Fruit fly (Drosophila melanogaster) whole organism, embryonic: ENCODE data around the gene Pvr.

Experiments
- B-H1 ChIP-seq: fragments of 200-800 bp; sonication (Bioruptor generic); IDR thresholded peaks from 3 replicates; pipeline ENCODE4 v1.3.6; 2022; ENCODE audit warnings: missing biosample characterization, missing genetic modification characterization
- B-H2 ChIP-seq: fragments of 200-800 bp; sonication (Bioruptor generic); optimal IDR thresholded peaks from 2 replicates; lab custom pipeline; 2018; ENCODE audit warnings: missing biosample characterization, mild to moderate bottlenecking, missing genetic modification characterization
- Bteb2 ChIP-seq: fragments of 200-800 bp; sonication (Bioruptor generic); optimal IDR thresholded peaks from 2 replicates; lab custom pipeline; 2016; ENCODE audit warnings: missing biosample characterization, missing genetic modification characterization
- CG11456 ChIP-seq: fragments of 200-800 bp; sonication (Bioruptor generic); IDR thresholded peaks from 3 replicates; pipeline ENCODE4 v1.3.6; 2022; ENCODE audit warnings: missing biosample characterization, missing genetic modification characterization
- CG13296 ChIP-seq: fragments of 200-800 bp; sonication (Bioruptor generic); optimal IDR thresholded peaks from 3 replicates; lab custom pipeline; 2018; ENCODE audit warnings: missing biosample characterization, mild to moderate bottlenecking, missing genetic modification characterization
- CG13894 ChIP-seq: fragments of 200-800 bp; sonication (Bioruptor generic); optimal IDR thresholded peaks from 3 replicates; lab custom pipeline; 2018; ENCODE audit warnings: missing biosample characterization, mild to moderate bottlenecking, missing genetic modification characterization, moderate library complexity
- CG17359 ChIP-seq: fragments of 200-800 bp; sonication (Bioruptor generic); optimal IDR thresholded peaks from 3 replicates; lab custom pipeline; 2018; ENCODE audit warnings: missing biosample characterization, mild to moderate bottlenecking, missing genetic modification characterization, moderate library complexity
- CG18476 ChIP-seq: fragments of 200-800 bp; sonication (Bioruptor generic); optimal IDR thresholded peaks from 2 replicates; lab custom pipeline; 2016; ENCODE audit warnings: missing biosample characterization, mild to moderate bottlenecking, missing genetic modification characterization
- CG2678 ChIP-seq: fragments of 200-800 bp; sonication (Bioruptor generic); optimal IDR thresholded peaks from 3 replicates; lab custom pipeline; 2019; ENCODE audit warnings: missing biosample characterization, mild to moderate bottlenecking, missing genetic modification characterization, moderate library complexity
- CG33213 ChIP-seq: fragments of 200-800 bp; sonication (Bioruptor generic); optimal IDR thresholded peaks from 3 replicates; lab custom pipeline; 2016; ENCODE audit warnings: missing biosample characterization, missing genetic modification characterization
- CG33557 ChIP-seq: fragments of 200-800 bp; sonication (Bioruptor generic); optimal IDR thresholded peaks from 2 replicates; lab custom pipeline; 2019; ENCODE audit warnings: missing biosample characterization, mild to moderate bottlenecking, missing genetic modification characterization, moderate library complexity
- CG3726 ChIP-seq: fragments of 200-800 bp; sonication (Bioruptor generic); IDR thresholded peaks from 3 replicates; pipeline ENCODE4, ENCODE4 v1.3.6; 2022; ENCODE audit warnings: missing biosample characterization, missing genetic modification characterization
- CG3995 ChIP-seq: fragments of 200-800 bp; sonication (Bioruptor generic); optimal IDR thresholded peaks from 3 replicates; lab custom pipeline; 2016; ENCODE audit warnings: missing biosample characterization, missing genetic modification characterization
- CG42726 ChIP-seq: fragments of 200-800 bp; sonication (Bioruptor generic); IDR thresholded peaks from 2 replicates; pipeline ENCODE4 v1.3.6; 2022; ENCODE audit warnings: missing biosample characterization, missing genetic modification characterization; ENCODE audit not compliant: partially characterized antibody
- CG6175 ChIP-seq: fragments of 200-800 bp; sonication (Bioruptor generic); IDR thresholded peaks from 3 replicates; pipeline ENCODE4 v1.3.6; 2022; ENCODE audit warnings: missing biosample characterization, missing genetic modification characterization
- D19B ChIP-seq: fragments of 200-800 bp; sonication (Bioruptor generic); optimal IDR thresholded peaks from 2 replicates; lab custom pipeline; 2017; ENCODE audit warnings: missing biosample characterization, mild to moderate bottlenecking, missing genetic modification characterization
- Dfd ChIP-seq, 2 experiments: fragments of >200 bp; optimal IDR thresholded peaks; 2 replicates each; lab custom pipeline; 2017; ENCODE audit warnings: missing biosample characterization in 2 of 2, missing genetic modification characterization in 2 of 2
- E2f2 ChIP-seq: fragments of 200-800 bp; sonication (Bioruptor generic); IDR thresholded peaks from 2 replicates; pipeline ENCODE4 v1.3.6; 2022; ENCODE audit warnings: missing biosample characterization, missing genetic modification characterization
- Eip74EF ChIP-seq, 2 experiments: fragments of 200-800 bp in 1 of 2; fragments of >200 bp in 1 of 2; sonication (Bioruptor generic) in 1 of 2; optimal IDR thresholded peaks; 2 replicates each; lab custom pipeline; 2017 to 2019; ENCODE audit warnings: missing biosample characterization in 2 of 2, missing genetic modification characterization in 2 of 2, mild to moderate bottlenecking in 1 of 2, moderate library complexity in 1 of 2
- Ets97D ChIP-seq: fragments of 200-800 bp; sonication (Bioruptor generic); optimal IDR thresholded peaks from 3 replicates; lab custom pipeline; 2016; ENCODE audit warnings: missing biosample characterization, missing genetic modification characterization
- Fer3 ChIP-seq: fragments of 200-800 bp; sonication (Bioruptor generic); optimal IDR thresholded peaks from 2 replicates; lab custom pipeline; 2018; ENCODE audit warnings: missing biosample characterization, mild to moderate bottlenecking, missing genetic modification characterization, moderate library complexity
- Hand ChIP-seq: fragments of 200-800 bp; sonication (Bioruptor generic); optimal IDR thresholded peaks from 2 replicates; lab custom pipeline; 2017; ENCODE audit warnings: mild to moderate bottlenecking, missing biosample characterization, missing genetic modification reagents, missing genetic modification characterization
- Hr51 ChIP-seq, 2 experiments: fragments of 200-800 bp; sonication (Bioruptor generic); optimal IDR thresholded peaks; 2 replicates in 1 of 2; 3 replicates in 1 of 2; lab custom pipeline; 2016 to 2018; ENCODE audit warnings: missing biosample characterization in 2 of 2, missing genetic modification characterization in 2 of 2, mild to moderate bottlenecking in 1 of 2, moderate library complexity in 1 of 2
- MTF-1 ChIP-seq: fragments of 200-800 bp; sonication (Bioruptor generic); optimal IDR thresholded peaks from 2 replicates; lab custom pipeline; 2018; ENCODE audit warnings: missing biosample characterization, mild to moderate bottlenecking, missing genetic modification characterization, borderline replicate concordance
- Med ChIP-seq: fragments of 200-800 bp; sonication (Bioruptor generic); peaks from one replicate; lab custom pipeline; 2016; ENCODE audit warnings: missing biosample characterization, missing genetic modification characterization, mild to moderate bottlenecking, inconsistent platforms, moderate library complexity
- NC2α ChIP-seq: fragments of 200-800 bp; sonication (Bioruptor generic); optimal IDR thresholded peaks from 2 replicates; lab custom pipeline; 2016; ENCODE audit warnings: missing biosample characterization, missing genetic modification characterization
- Optix ChIP-seq: fragments of 200-800 bp; sonication (Bioruptor generic); IDR thresholded peaks from 3 replicates; pipeline ENCODE4 v1.3.6; 2022; ENCODE audit warnings: missing biosample characterization, missing genetic modification characterization
- Usf ChIP-seq: fragments of 200-800 bp; sonication (Bioruptor generic); optimal IDR thresholded peaks from 2 replicates; lab custom pipeline; 2017; ENCODE audit warnings: missing genotype, missing biosample characterization, missing genetic modification characterization
- bsh ChIP-seq, 2 experiments: fragments of 200-800 bp; sonication (Bioruptor generic); optimal IDR thresholded peaks; 2 replicates each; lab custom pipeline; 2017 to 2018; ENCODE audit warnings: mild to moderate bottlenecking in 2 of 2, missing biosample characterization in 2 of 2, missing genetic modification characterization in 2 of 2, moderate library complexity in 1 of 2
- crc ChIP-seq: fragments of 200-800 bp; sonication (Bioruptor generic); optimal IDR thresholded peaks from 2 replicates; lab custom pipeline; 2016; ENCODE audit warnings: missing biosample characterization, missing genetic modification characterization
- da ChIP-seq: fragments of 200-800 bp; sonication (Bioruptor generic); optimal IDR thresholded peaks from 2 replicates; lab custom pipeline; 2016; ENCODE audit warnings: missing biosample characterization, missing genetic modification characterization
- dpn ChIP-seq, 2 experiments: fragments of 200-800 bp; sonication (Bioruptor generic); optimal IDR thresholded peaks; 3 replicates each; lab custom pipeline; 2016; ENCODE audit warnings: missing biosample characterization in 2 of 2, missing genetic modification characterization in 2 of 2
- exex ChIP-seq: fragments of 200-800 bp; sonication (Bioruptor generic); optimal IDR thresholded peaks from 4 replicates; lab custom pipeline; 2018; ENCODE audit warnings: missing biosample characterization, mild to moderate bottlenecking, missing genetic modification characterization, moderate library complexity
- fd3F ChIP-seq: fragments of 200-800 bp; sonication (Bioruptor generic); optimal IDR thresholded peaks from 2 replicates; lab custom pipeline; 2018; ENCODE audit warnings: missing biosample characterization, mild to moderate bottlenecking, missing genetic modification characterization, moderate library complexity
- jigr1 ChIP-seq: fragments of 200-800 bp; sonication (Bioruptor generic); IDR thresholded peaks from 3 replicates; pipeline ENCODE4 v1.3.6; 2022; ENCODE audit warnings: missing biosample characterization, missing genetic modification characterization
- lbe ChIP-seq: fragments of 200-800 bp; sonication (Bioruptor generic); optimal IDR thresholded peaks from 2 replicates; lab custom pipeline; 2016; ENCODE audit warnings: missing biosample characterization, mild to moderate bottlenecking, missing genetic modification characterization
- lov ChIP-seq, 2 experiments: fragments of 200-800 bp in 1 of 2; fragments of >200 bp in 1 of 2; sonication (Bioruptor generic) in 1 of 2; IDR thresholded peaks in 1 of 2; optimal IDR thresholded peaks in 1 of 2; 2 replicates in 1 of 2; 3 replicates in 1 of 2; pipeline versions ENCODE4 v1.3.6 to Lab custom; 2017 to 2022; ENCODE audit warnings: missing biosample characterization in 1 of 2, missing genetic modification characterization in 1 of 2
- nom ChIP-seq: fragments of 200-800 bp; sonication (Bioruptor generic); optimal IDR thresholded peaks from 2 replicates; lab custom pipeline; 2017; ENCODE audit warnings: missing biosample characterization, missing genetic modification characterization, mild to moderate bottlenecking, moderate library complexity, missing genetic modification reagents
- oc ChIP-seq: fragments of 200-800 bp; sonication (Bioruptor generic); optimal IDR thresholded peaks from 2 replicates; lab custom pipeline; 2018; ENCODE audit warnings: missing biosample characterization, mild to moderate bottlenecking, missing genetic modification characterization, moderate library complexity
- prd ChIP-seq, 3 experiments: fragments of >200 bp in 2 of 3; fragments of 200-800 bp in 1 of 3; sonication (Bioruptor generic) in 1 of 3; optimal IDR thresholded peaks in 2 of 3; IDR thresholded peaks in 1 of 3; 2 replicates in 2 of 3; 3 replicates in 1 of 3; pipeline versions ENCODE4 v1.3.6 to Lab custom; 2017 to 2022; ENCODE audit warnings: missing biosample characterization in 1 of 3, missing genetic modification characterization in 1 of 3
- run ChIP-seq: fragments of 200-800 bp; sonication (Bioruptor generic); optimal IDR thresholded peaks from 3 replicates; lab custom pipeline; 2018; ENCODE audit warnings: missing biosample characterization, mild to moderate bottlenecking, missing genetic modification characterization
- sim ChIP-seq: fragments of 200-800 bp; sonication (Bioruptor generic); IDR thresholded peaks from 2 replicates; pipeline ENCODE4 v1.3.6; 2022; ENCODE audit warnings: missing biosample characterization, missing genetic modification characterization
- slbo ChIP-seq: fragments of 200-800 bp; sonication (Bioruptor generic); IDR thresholded peaks from 2 replicates; pipeline ENCODE4 v1.3.6; 2022; ENCODE audit warnings: missing biosample characterization, missing genetic modification characterization
- sr ChIP-seq: fragments of 200-800 bp; sonication (Bioruptor generic); IDR thresholded peaks from 3 replicates; pipeline ENCODE4 v1.3.6; 2022; ENCODE audit warnings: missing biosample characterization, missing genetic modification characterization
- vfl ChIP-seq: fragments of 200-800 bp; sonication (Bioruptor generic); optimal IDR thresholded peaks from 2 replicates; lab custom pipeline; 2016; ENCODE audit warnings: missing biosample characterization, missing genetic modification characterization
- vvl ChIP-seq: fragments of 200-800 bp; sonication (Bioruptor generic); IDR thresholded peaks from 2 replicates; pipeline ENCODE4 v1.3.6; 2022; ENCODE audit warnings: missing biosample characterization, missing genetic modification characterization
- zfh1 ChIP-seq: fragments of 200-800 bp; sonication (Bioruptor generic); IDR thresholded peaks from 3 replicates; pipeline ENCODE4 v1.3.6; 2022; ENCODE audit warnings: missing biosample characterization, missing genetic modification characterization

Pvr gene

DNA sequence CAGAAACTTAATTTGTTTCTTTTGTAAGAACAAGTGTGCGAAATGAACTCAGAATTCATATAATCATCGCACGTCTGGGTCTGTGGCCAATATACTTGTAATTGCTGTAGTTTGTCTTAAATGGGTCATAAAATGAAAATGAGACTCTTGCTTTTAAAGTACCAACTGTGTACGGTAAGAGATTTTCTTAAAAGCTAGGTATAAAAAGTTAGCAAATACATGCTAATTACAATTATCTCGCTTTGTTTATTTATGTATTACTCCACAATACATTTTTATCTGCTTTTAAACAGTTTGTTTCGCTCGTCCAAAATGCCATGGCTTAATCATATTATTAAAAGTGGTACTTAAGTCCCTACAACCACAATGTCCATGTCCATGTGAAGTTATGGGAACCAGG lies 35.9 kb downstream of the Pvr start:
- TF ChIP-seq prd (optimal IDR thresholded peaks at IDR 0.05; lab: Kevin White, UChicago) (no peak), prd (GFP tag; IDR thresholded peaks at IDR 0.05; lab: Robert Waterston, UW) (no peak), CG2678 (tag; lab: Kevin White, UChicago) (peak; percentile 31), B-H2 (GFP tag; lab: Kevin White, UChicago) (peak; percentile 2), CG17359 (no peak), Med (peak; percentile 5), CG13296 (peak; percentile 12), CG13894 (peak; percentile 56), exex (peak; percentile 6), slbo (GFP tag; lab: Robert Waterston, UW) (no peak)

DNA sequence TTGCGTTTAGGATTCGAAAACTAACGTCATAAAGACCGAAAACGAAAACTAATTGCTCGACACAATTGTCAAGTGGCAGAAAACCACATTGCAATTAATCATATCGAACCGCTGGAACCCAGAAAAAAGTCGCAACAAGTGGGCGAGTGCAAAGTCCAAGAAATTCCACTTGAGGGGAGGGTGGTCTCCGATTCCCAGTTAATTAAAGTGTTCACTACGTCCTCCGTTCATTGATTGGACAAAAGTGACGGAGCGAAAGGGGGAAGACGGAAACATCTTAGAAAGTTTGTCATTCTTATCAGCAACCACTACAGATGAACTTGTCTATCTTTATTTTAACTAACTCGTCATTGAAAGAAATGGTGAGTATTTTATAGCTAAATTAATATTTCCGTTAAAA lies 37.1 kb downstream of the Pvr start:
- TF ChIP-seq nom (GFP tag; lab: Kevin White, UChicago) (peak; percentile 69), fd3F (GFP tag; lab: Kevin White, UChicago) (no peak), MTF-1 (no peak), dpn (GFP tag; optimal IDR thresholded peaks at IDR 0.05; lab: Kevin White, UChicago) (no peak)

DNA sequence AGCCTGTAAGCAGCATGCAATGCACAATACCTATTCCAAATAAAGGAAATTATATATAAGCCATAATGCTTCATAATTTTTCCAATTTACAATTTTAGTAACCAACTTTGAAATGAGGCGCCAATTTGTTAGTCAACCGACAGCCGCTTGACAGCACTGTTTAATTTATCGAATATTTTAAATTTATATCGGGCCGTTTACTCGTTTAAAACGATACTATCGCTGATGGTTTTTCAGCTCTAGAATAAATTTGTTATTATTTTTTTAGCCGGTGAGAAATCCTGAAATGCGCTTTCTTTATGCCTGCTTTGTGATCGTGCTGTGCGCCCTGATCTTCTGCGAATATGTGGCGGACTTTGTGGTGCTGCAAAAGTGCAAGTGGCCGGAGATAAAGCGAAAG lies 40.9 kb downstream of the Pvr start, which contains the start of gene PGAP5:
PGAP5 (plus strand) TSS at position 126 of the 400 bp plus-strand sequence.
- peak; percentile 75 for TF ChIP-seq lbe
- TF ChIP-seq bsh (GFP tag; optimal IDR thresholded peaks at IDR 0.05; lab: Kevin White, UChicago): no peak
- TF ChIP-seq CG6175 (GFP tag; lab: Robert Waterston, UW): no peak
- no peak for TF ChIP-seq CG3726 (GFP tag; lab: Robert Waterston, UW)
- TF ChIP-seq NC2α (GFP tag; lab: Kevin White, UChicago): no peak
- TF ChIP-seq Dfd (GFP tag; optimal IDR thresholded peaks at IDR 0.05; lab: Kevin White, UChicago): no peak
- no peak for TF ChIP-seq Optix (GFP tag; lab: Robert Waterston, UW)
- no peak for TF ChIP-seq crc (GFP tag; lab: Kevin White, UChicago)
- no peak for TF ChIP-seq Fer3 (tag; lab: Kevin White, UChicago)
- TF ChIP-seq B-H2 (GFP tag; lab: Kevin White, UChicago): peak; percentile 73
- no peak for TF ChIP-seq CG33557
- no peak for TF ChIP-seq da
- TF ChIP-seq B-H1 (GFP tag; lab: Robert Waterston, UW): no peak
- TF ChIP-seq run (tag; lab: Kevin White, UChicago): no peak
- TF ChIP-seq Eip74EF (GFP tag; optimal IDR thresholded peaks at IDR 0.05; lab: Kevin White, UChicago): no peak
- TF ChIP-seq exex: no peak
- TF ChIP-seq Ets97D (GFP tag; lab: Kevin White, UChicago): peak; percentile 60
- TF ChIP-seq jigr1 (GFP tag; lab: Robert Waterston, UW): no peak
- no peak for TF ChIP-seq CG18476
- TF ChIP-seq vvl (GFP tag; lab: Robert Waterston, UW): no peak; the same call in none of the 2 replicates
- TF ChIP-seq zfh1 (GFP tag; lab: Robert Waterston, UW): no peak
- TF ChIP-seq D19B: no peak
- peak; percentile 92 for TF ChIP-seq CG42726
- TF ChIP-seq Usf (GFP tag; lab: Kevin White, UChicago): no peak
- no peak for TF ChIP-seq Hr51 (GFP tag; optimal IDR thresholded peaks at IDR 0.05; lab: Kevin White, UChicago)
- TF ChIP-seq prd (optimal IDR thresholded peaks at IDR 0.05; lab: Kevin White, UChicago): no peak
- no peak for TF ChIP-seq prd (GFP tag; IDR thresholded peaks at IDR 0.05; lab: Robert Waterston, UW)
- no peak for TF ChIP-seq CG11456 (GFP tag; lab: Robert Waterston, UW)
- no peak for TF ChIP-seq Bteb2 (GFP tag; lab: Kevin White, UChicago)
- TF ChIP-seq CG3995 (GFP tag; lab: Kevin White, UChicago): peak; percentile 35
- no peak for TF ChIP-seq Hand (GFP tag; lab: Kevin White, UChicago)
- no peak for TF ChIP-seq sr (GFP tag; lab: Robert Waterston, UW)
- TF ChIP-seq CG33213 (GFP tag; lab: Kevin White, UChicago): no peak
- no peak for TF ChIP-seq vfl
- no peak for TF ChIP-seq oc
- no peak for TF ChIP-seq sim
- no peak for TF ChIP-seq lov (optimal IDR thresholded peaks at IDR 0.05; lab: Kevin White, UChicago)
- no peak for TF ChIP-seq lov (GFP tag; IDR thresholded peaks at IDR 0.05; lab: Robert Waterston, UW)
- TF ChIP-seq E2f2 (GFP tag; lab: Robert Waterston, UW): peak; percentile 99
